Worm (Caenorhabditis elegans) whole organism, L3 larva: ENCODE measurements around the gene ttr-57.

ENCODE experiments used
- R02D3.7 ChIP-seq: fragments of 150-350 bp; optimal IDR thresholded peaks from 2 replicates; lab custom pipeline; 2014; ENCODE audit warnings: missing biosample characterization, missing genetic modification characterization
- ZK546.5 ChIP-seq: sonication (generic microtip); optimal IDR thresholded peaks from 2 replicates; lab custom pipeline; 2017; ENCODE audit warnings: missing biosample characterization, missing genetic modification characterization
- aly-2 ChIP-seq: fragments of 150-350 bp; optimal IDR thresholded peaks from 2 replicates; lab custom pipeline; 2014; ENCODE audit warnings: missing biosample characterization, missing genetic modification characterization
- ama-1 ChIP-seq: fragments of 150-350 bp; optimal IDR thresholded peaks from 2 replicates; lab custom pipeline; 2018
- ceh-28 ChIP-seq: fragments of 150-350 bp; optimal IDR thresholded peaks from 2 replicates; lab custom pipeline; 2014; ENCODE audit warnings: missing biosample characterization, missing genetic modification reagents, missing genetic modification characterization
- daf-12 ChIP-seq: fragments of 150-350 bp; optimal IDR thresholded peaks from 2 replicates; lab custom pipeline; 2014; ENCODE audit warnings: missing biosample characterization, missing genetic modification reagents, missing genetic modification characterization
- egl-27 ChIP-seq: sonication (generic microtip); optimal IDR thresholded peaks from 4 replicates; lab custom pipeline; 2017; ENCODE audit warnings: missing biosample characterization, missing genetic modification reagents, missing genetic modification characterization
- elt-1 ChIP-seq: fragments of 150-350 bp; optimal IDR thresholded peaks from 2 replicates; lab custom pipeline; 2014; ENCODE audit warnings: missing biosample characterization, missing genetic modification characterization
- elt-2 ChIP-seq: sonication (generic microtip); optimal IDR thresholded peaks from 2 replicates; lab custom pipeline; 2016; ENCODE audit warnings: missing genetic modification reagents, mild to moderate bottlenecking, missing genetic modification characterization, missing compliant biosample characterization
- eor-1 ChIP-seq, 2 experiments: fragments of 150-350 bp; optimal IDR thresholded peaks; 2 replicates each; lab custom pipeline; 2014 to 2018; ENCODE audit warnings: missing biosample characterization in 2 of 2, missing genetic modification characterization in 2 of 2
- fkh-10 ChIP-seq: sonication (generic microtip); optimal IDR thresholded peaks from 2 replicates; lab custom pipeline; 2017; ENCODE audit warnings: missing biosample characterization, missing genetic modification reagents, missing genetic modification characterization
- fkh-2 ChIP-seq: fragments of 150-350 bp; optimal IDR thresholded peaks from 2 replicates; lab custom pipeline; 2014; ENCODE audit warnings: missing biosample characterization, missing genetic modification reagents, missing genetic modification characterization
- fos-1 ChIP-seq: fragments of 150-350 bp; optimal IDR thresholded peaks from 2 replicates; lab custom pipeline; 2014; ENCODE audit warnings: missing biosample characterization, missing genetic modification characterization
- lin-15B ChIP-seq: fragments of 150-350 bp; optimal IDR thresholded peaks from 2 replicates; lab custom pipeline; 2014; ENCODE audit warnings: missing biosample characterization, missing genetic modification characterization
- lin-39 ChIP-seq: fragments of 150-350 bp; optimal IDR thresholded peaks from 2 replicates; lab custom pipeline; 2018; ENCODE audit warnings: missing biosample characterization, missing genetic modification reagents, missing genetic modification characterization
- lsy-12 ChIP-seq: sonication (generic microtip); optimal IDR thresholded peaks from 2 replicates; lab custom pipeline; 2016; ENCODE audit warnings: mild to moderate bottlenecking, missing genetic modification characterization, missing compliant biosample characterization
- mdl-1 ChIP-seq: fragments of 150-350 bp; optimal IDR thresholded peaks from 2 replicates; lab custom pipeline; 2014; ENCODE audit warnings: missing biosample characterization, missing genetic modification characterization
- mml-1 ChIP-seq: fragments of 150-350 bp; sonication (generic microtip); optimal IDR thresholded peaks from 3 replicates; lab custom pipeline; 2014; ENCODE audit warnings: missing biosample characterization, missing genetic modification characterization
- nfya-1 ChIP-seq: sonication (generic microtip); optimal IDR thresholded peaks from 2 replicates; lab custom pipeline; 2017; ENCODE audit warnings: missing genetic modification characterization, mild to moderate bottlenecking, missing compliant biosample characterization, antibody characterized with exemption, moderate library complexity; ENCODE audit not compliant: insufficient read depth
- nhr-11 ChIP-seq: fragments of 150-350 bp; optimal IDR thresholded peaks from 2 replicates; lab custom pipeline; 2014; ENCODE audit warnings: missing biosample characterization, missing genetic modification characterization
- nhr-23 ChIP-seq: fragments of 150-350 bp; optimal IDR thresholded peaks from 2 replicates; lab custom pipeline; 2014; ENCODE audit warnings: missing biosample characterization, missing genetic modification reagents, missing genetic modification characterization
- nhr-237 ChIP-seq: fragments of 150-350 bp; optimal IDR thresholded peaks from 2 replicates; lab custom pipeline; 2014; ENCODE audit warnings: missing biosample characterization, missing genetic modification characterization
- nhr-25 ChIP-seq: sonication (generic microtip); optimal IDR thresholded peaks from 2 replicates; lab custom pipeline; 2017; ENCODE audit warnings: missing biosample characterization, missing genetic modification characterization
- nhr-28 ChIP-seq: fragments of 150-350 bp; optimal IDR thresholded peaks from 2 replicates; lab custom pipeline; 2014; ENCODE audit warnings: missing biosample characterization, missing genetic modification characterization
- nhr-43 ChIP-seq: sonication (generic microtip); optimal IDR thresholded peaks from 2 replicates; lab custom pipeline; 2016; ENCODE audit warnings: mild to moderate bottlenecking, missing genetic modification characterization, missing compliant biosample characterization; ENCODE audit not compliant: poor library complexity, severe bottlenecking
- nhr-76 ChIP-seq: fragments of 150-350 bp; sonication (generic microtip); optimal IDR thresholded peaks from 5 replicates; lab custom pipeline; 2014; ENCODE audit warnings: missing biosample characterization, missing genetic modification characterization
- nhr-77 ChIP-seq: fragments of 150-350 bp; optimal IDR thresholded peaks from 2 replicates; lab custom pipeline; 2014; ENCODE audit warnings: missing biosample characterization, missing genetic modification characterization
- pha-4 ChIP-seq: fragments of 150-350 bp; optimal IDR thresholded peaks from 2 replicates; lab custom pipeline; 2014; ENCODE audit warnings: missing biosample characterization, missing genetic modification reagents, missing genetic modification characterization
- pqm-1 ChIP-seq: fragments of 150-350 bp; optimal IDR thresholded peaks from 2 replicates; lab custom pipeline; 2017; ENCODE audit warnings: missing biosample characterization, missing genetic modification characterization, inconsistent platforms
- sea-2 ChIP-seq: fragments of 150-350 bp; sonication (generic microtip); optimal IDR thresholded peaks from 4 replicates; lab custom pipeline; 2014; ENCODE audit warnings: missing biosample characterization, missing genetic modification reagents, missing genetic modification characterization
- snpc-4 ChIP-seq: fragments of 150-350 bp; optimal IDR thresholded peaks from 2 replicates; lab custom pipeline; 2014; ENCODE audit warnings: missing biosample characterization, missing genetic modification characterization
- unc-39 ChIP-seq: sonication (generic microtip); optimal IDR thresholded peaks from 4 replicates; lab custom pipeline; 2017; ENCODE audit warnings: missing biosample characterization, missing genetic modification characterization
- unc-62 ChIP-seq: fragments of 150-350 bp; sonication (generic microtip); optimal IDR thresholded peaks from 4 replicates; lab custom pipeline; 2014; ENCODE audit warnings: missing biosample characterization, missing genetic modification reagents, missing genetic modification characterization
- zag-1 ChIP-seq: fragments of 150-350 bp; optimal IDR thresholded peaks from 2 replicates; lab custom pipeline; 2014; ENCODE audit warnings: missing biosample characterization, missing genetic modification characterization
- ztf-4 ChIP-seq: fragments of 150-350 bp; optimal IDR thresholded peaks from 2 replicates; lab custom pipeline; 2014; ENCODE audit warnings: missing biosample characterization, missing genetic modification characterization

Gene ttr-57

ce11 chrV:20609494-20609893 lies 4.6 kb downstream of the ttr-57 start, which contains the start of gene grd-2:
TSS of gene grd-2 (plus strand) at chrV:20609794.
- TF ChIP-seq lin-39 = no peak

- TF ChIP-seq snpc-4 (no peak), aly-2 (no peak), lin-15B (tag; lab: Kevin White, UChicago) (no peak), unc-39 (tag; lab: Kevin White, UChicago) (no peak), daf-12 (tag; lab: Kevin White, UChicago) (no peak), ztf-4 (tag; lab: Kevin White, UChicago) (no peak), fos-1 (no peak)
These were observed 13.7 kb downstream of the ttr-57 start, which contains the start of gene F46B3.7 for ce11 chrV:20618632-20619031. TSS of gene F46B3.7 (minus strand) at chrV:20618732.

ce11 chrV:20623060-20623459 lies 18.2 kb downstream of the ttr-57 start, which contains the start of gene F46B3.8:
TSS of gene F46B3.8 (minus strand) at chrV:20623160.
- TF ChIP-seq elt-2 (tag; lab: Kevin White, UChicago) (no peak), mdl-1 (tag; lab: Kevin White, UChicago) (no peak), lsy-12 (tag; lab: Kevin White, UChicago) (no peak), lin-39 (no peak), nhr-237 (tag; lab: Kevin White, UChicago) (no peak), unc-62 (GFP tag; lab: Kevin White, UChicago) (no peak), ztf-4 (tag; lab: Kevin White, UChicago) (no peak), fkh-10 (GFP tag; lab: Kevin White, UChicago) (no peak), zag-1 (tag; lab: Kevin White, UChicago) (no peak)

- TF ChIP-seq nhr-25 (tag; lab: Kevin White, UChicago) (no peak), egl-27 (tag; lab: Kevin White, UChicago) (no peak), pqm-1 (tag; lab: Kevin White, UChicago) (no peak), nhr-237 (tag; lab: Kevin White, UChicago) (no peak), mml-1 (tag; lab: Kevin White, UChicago) (no peak), nhr-28 (tag; lab: Kevin White, UChicago) (no peak), sea-2 (GFP tag; lab: Kevin White, UChicago) (no peak)
- TF ChIP-seq, all 47 proteins: peak for 0
These were observed 20.4 kb downstream of the ttr-57 start for ce11 chrV:20625260-20625659.

ce11 chrV:20626043-20626761 lies 21.3 kb downstream of the ttr-57 start, which contains the start of the genes F46B3.9 and srz-18:
TSS of gene F46B3.9 (minus strand) at chrV:20626143.
TSS of gene srz-18 (plus strand) at chrV:20626711.
- no peak for TF ChIP-seq eor-1 (tag; optimal IDR thresholded peaks at IDR 0.05; lab: Kevin White, UChicago)
- TF ChIP-seq aly-2 = no peak
- TF ChIP-seq unc-62 (GFP tag; lab: Kevin White, UChicago) = no peak
- TF ChIP-seq nfya-1 (tag; lab: Kevin White, UChicago) = no peak

- TF ChIP-seq elt-1 (tag; lab: Kevin White, UChicago) (no peak), fkh-10 (GFP tag; lab: Kevin White, UChicago) (no peak), lsy-12 (tag; lab: Kevin White, UChicago) (no peak), fkh-2 (tag; lab: Kevin White, UChicago) (no peak), nhr-23 (tag; lab: Kevin White, UChicago) (no peak), lin-39 (no peak), R02D3.7 (tag; lab: Kevin White, UChicago) (no peak), nhr-77 (no peak), ZK546.5 (no peak), nhr-28 (tag; lab: Kevin White, UChicago) (no peak), ama-1 (lab: Kevin White, UChicago) (no peak), egl-27 (tag; lab: Kevin White, UChicago) (no peak), aly-2 (no peak), nhr-76 (tag; lab: Kevin White, UChicago) (no peak), nhr-11 (tag; lab: Kevin White, UChicago) (no peak), pha-4 (tag; lab: Kevin White, UChicago) (no peak), ceh-28 (tag; lab: Kevin White, UChicago) (no peak), nhr-43 (no peak), nhr-237 (tag; lab: Kevin White, UChicago) (no peak), nfya-1 (tag; lab: Kevin White, UChicago) (no peak)
- TF ChIP-seq, all 47 proteins: peak for 0
These were observed 26.4 kb downstream of the ttr-57 start, which contains the start of gene F46B3.14 for ce11 chrV:20631255-20631654. TSS of gene F46B3.14 (minus strand) at chrV:20631355.
